Fruit fly (Drosophila melanogaster) whole organism, embryonic: ENCODE data around the gene CG31191.

Experiments used
- Ada2b ChIP-seq: fragments of 200-800 bp; sonication (Bioruptor generic); IDR thresholded peaks from 2 replicates; pipeline ENCODE4 v1.3.6; 2022; ENCODE audit warnings: missing biosample characterization, missing genetic modification characterization
- Antp ChIP-seq: fragments of 200-800 bp; sonication (Bioruptor generic); optimal IDR thresholded peaks from 3 replicates; lab custom pipeline; 2016; ENCODE audit warnings: missing biosample characterization, missing genetic modification characterization
- B-H1 ChIP-seq: fragments of 200-800 bp; sonication (Bioruptor generic); IDR thresholded peaks from 3 replicates; pipeline ENCODE4 v1.3.6; 2022; ENCODE audit warnings: missing biosample characterization, missing genetic modification characterization
- Bdp1 ChIP-seq: fragments of 200-800 bp; sonication (Bioruptor generic); optimal IDR thresholded peaks from 3 replicates; lab custom pipeline; 2016; ENCODE audit warnings: missing biosample characterization, missing genetic modification characterization
- BtbVII ChIP-seq: fragments of 200-800 bp; sonication (Bioruptor generic); optimal IDR thresholded peaks from 3 replicates; lab custom pipeline; 2017; ENCODE audit warnings: missing biosample characterization, mild to moderate bottlenecking, missing genetic modification characterization
- CG12236 ChIP-seq: fragments of 200-800 bp; sonication (Bioruptor generic); optimal IDR thresholded peaks from 2 replicates; lab custom pipeline; 2016; ENCODE audit warnings: missing biosample characterization, missing genetic modification characterization
- CG12391 ChIP-seq: fragments of 200-800 bp; sonication (Bioruptor generic); optimal IDR thresholded peaks from 3 replicates; lab custom pipeline; 2018; ENCODE audit warnings: missing biosample characterization, mild to moderate bottlenecking, missing genetic modification characterization, moderate library complexity
- CG13287 ChIP-seq: fragments of 200-800 bp; sonication (Bioruptor generic); IDR thresholded peaks from 2 replicates; pipeline ENCODE4 v1.3.6; 2022; ENCODE audit warnings: missing biosample characterization, missing genetic modification characterization; ENCODE audit not compliant: partially characterized antibody
- CG15601 ChIP-seq: fragments of 200-800 bp; sonication (Bioruptor generic); optimal IDR thresholded peaks from 3 replicates; lab custom pipeline; 2019; ENCODE audit warnings: missing biosample characterization, mild to moderate bottlenecking, missing genetic modification characterization, moderate library complexity
- CG17385 ChIP-seq: fragments of 200-800 bp; sonication (Bioruptor generic); optimal IDR thresholded peaks from 3 replicates; lab custom pipeline; 2018; ENCODE audit warnings: missing biosample characterization, mild to moderate bottlenecking, missing genetic modification characterization
- CG17829 ChIP-seq: fragments of 200-800 bp; optimal IDR thresholded peaks from 2 replicates; lab custom pipeline; 2019; ENCODE audit warnings: missing biosample characterization, mild to moderate bottlenecking, missing genetic modification characterization, moderate library complexity
- CG1792 ChIP-seq: fragments of 200-800 bp; sonication (Bioruptor generic); optimal IDR thresholded peaks from 2 replicates; lab custom pipeline; 2016; ENCODE audit warnings: missing biosample characterization, missing genetic modification characterization
- CG1832 ChIP-seq: fragments of 200-800 bp; sonication (Bioruptor generic); optimal IDR thresholded peaks from 2 replicates; lab custom pipeline; 2017; ENCODE audit warnings: missing biosample characterization, mild to moderate bottlenecking, missing genetic modification characterization, inconsistent platforms
- CG2712 ChIP-seq: fragments of 200-800 bp; optimal IDR thresholded peaks from 3 replicates; lab custom pipeline; 2019; ENCODE audit warnings: missing biosample characterization, mild to moderate bottlenecking, missing genetic modification characterization, moderate library complexity
- CG30403 ChIP-seq: fragments of 200-800 bp; sonication (Bioruptor generic); optimal IDR thresholded peaks from 3 replicates; lab custom pipeline; 2016; ENCODE audit warnings: missing biosample characterization, missing genetic modification characterization
- CG30431 ChIP-seq: fragments of 200-800 bp; sonication (Bioruptor generic); optimal IDR thresholded peaks from 2 replicates; lab custom pipeline; 2017; ENCODE audit warnings: missing biosample characterization, missing genetic modification characterization
- CG34224 ChIP-seq: fragments of 200-800 bp; sonication (Bioruptor generic); IDR thresholded peaks from 3 replicates; pipeline ENCODE4 v1.3.6; 2022; ENCODE audit warnings: missing biosample characterization, missing genetic modification characterization; ENCODE audit not compliant: partially characterized antibody
- CG42726 ChIP-seq: fragments of 200-800 bp; sonication (Bioruptor generic); IDR thresholded peaks from 2 replicates; pipeline ENCODE4 v1.3.6; 2022; ENCODE audit warnings: missing biosample characterization, missing genetic modification characterization; ENCODE audit not compliant: partially characterized antibody
- CG6654 ChIP-seq: fragments of 200-800 bp; sonication (Bioruptor generic); optimal IDR thresholded peaks from 2 replicates; lab custom pipeline; 2017; ENCODE audit warnings: missing biosample characterization, mild to moderate bottlenecking, missing genetic modification characterization
- CG7963 ChIP-seq: fragments of 200-800 bp; sonication (Bioruptor generic); IDR thresholded peaks from 3 replicates; pipeline ENCODE4 v1.3.6; 2022; ENCODE audit warnings: missing biosample characterization, missing genetic modification characterization; ENCODE audit not compliant: partially characterized antibody
- CG9437 ChIP-seq: fragments of 200-800 bp; sonication (Bioruptor generic); optimal IDR thresholded peaks from 2 replicates; lab custom pipeline; 2018; ENCODE audit warnings: missing biosample characterization, mild to moderate bottlenecking, missing genetic modification characterization
- Fer1 ChIP-seq: fragments of 200-800 bp; sonication (Bioruptor generic); optimal IDR thresholded peaks from 2 replicates; lab custom pipeline; 2017; ENCODE audit warnings: missing biosample characterization, mild to moderate bottlenecking, missing genetic modification characterization
- Hr39 ChIP-seq: fragments of >200 bp; optimal IDR thresholded peaks from 2 replicates; lab custom pipeline; 2017
- Kr ChIP-seq: fragments of 200-800 bp; sonication (Bioruptor generic); optimal IDR thresholded peaks from 2 replicates; lab custom pipeline; 2017; ENCODE audit warnings: missing biosample characterization, mild to moderate bottlenecking, missing genetic modification characterization
- MTF-1 ChIP-seq: fragments of 200-800 bp; sonication (Bioruptor generic); optimal IDR thresholded peaks from 2 replicates; lab custom pipeline; 2018; ENCODE audit warnings: missing biosample characterization, mild to moderate bottlenecking, missing genetic modification characterization, borderline replicate concordance
- Meics ChIP-seq: fragments of 200-800 bp; sonication (Bioruptor generic); optimal IDR thresholded peaks from 2 replicates; lab custom pipeline; 2017; ENCODE audit warnings: missing biosample characterization, mild to moderate bottlenecking, missing genetic modification characterization
- Sin3A ChIP-seq: fragments of >200 bp; optimal IDR thresholded peaks from 2 replicates; lab custom pipeline; 2018
- YL-1 ChIP-seq: fragments of 200-800 bp; sonication (Bioruptor generic); optimal IDR thresholded peaks from 3 replicates; lab custom pipeline; 2017; ENCODE audit warnings: missing biosample characterization, mild to moderate bottlenecking, missing genetic modification characterization
- bab2 ChIP-seq: fragments of 200-800 bp; sonication (Bioruptor generic); optimal IDR thresholded peaks from 2 replicates; lab custom pipeline; 2016; ENCODE audit warnings: missing biosample characterization, missing genetic modification characterization
- chn ChIP-seq: fragments of 200-800 bp; sonication (Bioruptor generic); optimal IDR thresholded peaks from 2 replicates; lab custom pipeline; 2016; ENCODE audit warnings: missing biosample characterization, missing genetic modification characterization
- crol ChIP-seq: fragments of 200-800 bp; sonication (Bioruptor generic); IDR thresholded peaks from 2 replicates; pipeline ENCODE4 v1.3.6; 2022; ENCODE audit warnings: missing biosample characterization, missing genetic modification characterization
- crp ChIP-seq, 2 experiments: fragments of 200-800 bp; sonication (Bioruptor generic); optimal IDR thresholded peaks; 2 replicates in 1 of 2; 3 replicates in 1 of 2; lab custom pipeline; 2017; ENCODE audit warnings: missing biosample characterization in 2 of 2, missing genetic modification characterization in 2 of 2, mild to moderate bottlenecking in 1 of 2, moderate library complexity in 1 of 2
- danr ChIP-seq: fragments of 200-800 bp; sonication (Bioruptor generic); IDR thresholded peaks from 2 replicates; pipeline ENCODE4 v1.3.6; 2022; ENCODE audit warnings: missing biosample characterization, missing genetic modification characterization
- disco-r ChIP-seq: fragments of 200-800 bp; sonication (Bioruptor generic); optimal IDR thresholded peaks from 2 replicates; lab custom pipeline; 2016; ENCODE audit warnings: missing biosample characterization, missing genetic modification characterization
- dpn ChIP-seq, 2 experiments: fragments of 200-800 bp; sonication (Bioruptor generic); optimal IDR thresholded peaks; 3 replicates each; lab custom pipeline; 2016; ENCODE audit warnings: missing biosample characterization in 2 of 2, missing genetic modification characterization in 2 of 2
- eyg ChIP-seq: fragments of 200-800 bp; sonication (Bioruptor generic); optimal IDR thresholded peaks from 3 replicates; lab custom pipeline; 2016; ENCODE audit warnings: missing biosample characterization, missing genetic modification characterization
- gsb-n ChIP-seq: fragments of 200-800 bp; sonication (Bioruptor generic); optimal IDR thresholded peaks from 3 replicates; lab custom pipeline; 2018; ENCODE audit warnings: missing biosample characterization, mild to moderate bottlenecking, missing genetic modification characterization
- gt ChIP-seq: fragments of 200-800 bp; sonication (Bioruptor generic); IDR thresholded peaks from 2 replicates; pipeline ENCODE4 v1.3.6; 2022; ENCODE audit warnings: missing biosample characterization, missing genetic modification characterization
- inv ChIP-seq: fragments of 200-800 bp; sonication (Bioruptor generic); IDR thresholded peaks from 2 replicates; pipeline ENCODE4 v1.3.6; 2022; ENCODE audit warnings: missing biosample characterization, missing genetic modification characterization; ENCODE audit not compliant: partially characterized antibody
- nau ChIP-seq: fragments of 200-800 bp; sonication (Bioruptor generic); optimal IDR thresholded peaks from 3 replicates; lab custom pipeline; 2017; ENCODE audit warnings: missing biosample characterization, mild to moderate bottlenecking, missing genetic modification characterization, missing genetic modification reagents
- pita ChIP-seq: fragments of 200-800 bp; sonication (Bioruptor generic); optimal IDR thresholded peaks from 2 replicates; lab custom pipeline; 2017; ENCODE audit warnings: missing biosample characterization, mild to moderate bottlenecking, missing genetic modification characterization
- pros ChIP-seq: fragments of 200-800 bp; sonication (Bioruptor generic); optimal IDR thresholded peaks from 3 replicates; lab custom pipeline; 2019; ENCODE audit warnings: missing biosample characterization, mild to moderate bottlenecking, missing genetic modification characterization, moderate library complexity
- salm ChIP-seq: fragments of 200-800 bp; sonication (Bioruptor generic); optimal IDR thresholded peaks from 2 replicates; lab custom pipeline; 2018; ENCODE audit warnings: missing biosample characterization, mild to moderate bottlenecking, missing genetic modification characterization
- sens ChIP-seq: fragments of 200-800 bp; sonication (Bioruptor generic); peaks from one replicate; lab custom pipeline; 2016; ENCODE audit warnings: missing biosample characterization, missing genetic modification characterization
- sr ChIP-seq: fragments of 200-800 bp; sonication (Bioruptor generic); IDR thresholded peaks from 3 replicates; pipeline ENCODE4 v1.3.6; 2022; ENCODE audit warnings: missing biosample characterization, missing genetic modification characterization
- ssp ChIP-seq: fragments of 200-800 bp; sonication (Bioruptor generic); IDR thresholded peaks from 2 replicates; pipeline ENCODE4 v1.3.6; 2022; ENCODE audit warnings: missing biosample characterization, missing genetic modification characterization
- sug ChIP-seq: fragments of 200-800 bp; optimal IDR thresholded peaks from 2 replicates; lab custom pipeline; 2019; ENCODE audit warnings: missing biosample characterization, mild to moderate bottlenecking, missing genetic modification characterization, moderate library complexity
- unc-4 ChIP-seq: fragments of 200-800 bp; sonication (Bioruptor generic); IDR thresholded peaks from 2 replicates; pipeline ENCODE4 v1.3.6; 2022; ENCODE audit warnings: missing biosample characterization, missing genetic modification characterization; ENCODE audit not compliant: partially characterized antibody

Gene CG31191

DNA sequence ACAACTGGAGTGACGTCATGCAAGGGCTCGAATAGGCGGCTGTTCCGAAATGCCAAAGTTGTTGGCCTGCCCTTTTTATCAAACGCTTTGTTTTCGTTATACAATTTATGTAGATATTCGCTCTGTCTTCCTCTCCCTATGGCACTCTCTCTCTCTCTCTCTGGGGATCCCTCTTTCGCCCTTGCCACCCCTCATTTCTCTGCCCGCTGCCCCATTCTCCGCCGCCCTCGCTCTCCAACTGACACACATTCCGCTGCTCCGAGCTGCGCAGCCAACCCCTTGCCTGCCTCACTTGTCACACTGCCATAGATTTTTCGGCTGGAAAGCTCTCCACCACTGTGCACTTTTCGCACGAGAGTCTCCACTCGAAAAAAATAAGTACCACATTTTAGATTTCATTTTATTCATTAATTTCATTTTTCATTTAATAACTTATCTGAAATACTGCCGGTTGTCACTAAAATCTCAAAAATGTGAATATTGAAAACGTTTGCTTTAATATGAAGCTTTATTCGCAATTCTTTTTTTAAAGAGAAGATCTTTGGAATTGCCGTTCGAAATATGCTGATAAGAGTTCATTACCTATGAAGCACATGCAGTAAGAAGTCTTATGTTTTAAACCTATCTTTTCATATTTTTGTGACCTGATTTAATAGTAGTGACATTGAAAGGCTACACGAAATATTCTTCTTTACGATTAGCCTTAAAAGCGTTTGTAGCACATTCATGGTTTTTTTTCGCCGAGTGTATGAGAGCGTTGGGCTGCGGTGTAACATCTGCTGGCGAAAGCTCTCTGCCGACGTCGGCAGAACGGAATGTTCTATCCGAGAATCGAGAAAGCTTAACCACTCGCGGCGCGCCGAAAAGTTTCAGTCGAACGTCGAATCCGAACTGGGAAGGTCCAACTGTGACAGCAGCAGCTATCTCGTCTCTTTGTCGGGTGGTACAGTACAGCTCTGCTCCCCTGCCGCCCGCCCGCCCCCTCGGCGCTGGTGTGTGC is 11.8 kb upstream of the CG31191 start (continued):
- peak; percentile 94 for TF ChIP-seq sens (GFP tag; lab: Kevin White, UChicago)
- TF ChIP-seq salm (tag; lab: Kevin White, UChicago): peak; percentile 66
- TF ChIP-seq CG6654: peak; percentile 79
- peak; percentile 34; the same call in 1 of the 2 replicates for TF ChIP-seq Ada2b (GFP tag; lab: Robert Waterston, UW)
- peak; percentile 83 for TF ChIP-seq CG17829 (tag; lab: Kevin White, UChicago)
- peak; percentile 71 for TF ChIP-seq gsb-n (tag; lab: Kevin White, UChicago)
- peak; percentile 100 for TF ChIP-seq crol (GFP tag; lab: Robert Waterston, UW)
- peak; percentile 88 for TF ChIP-seq CG12391 (tag; lab: Kevin White, UChicago)
- TF ChIP-seq unc-4 (GFP tag; lab: Robert Waterston, UW): no peak
- TF ChIP-seq B-H1 (GFP tag; lab: Robert Waterston, UW): peak; percentile 34; the same call in 2 of the 3 replicates
- peak; percentile 73 for TF ChIP-seq CG1792 (GFP tag; lab: Kevin White, UChicago)
- TF ChIP-seq bab2 (GFP tag; lab: Kevin White, UChicago): peak; percentile 88
- TF ChIP-seq inv: no peak
- TF ChIP-seq CG30431: peak; percentile 73
- TF ChIP-seq CG12236 (GFP tag; lab: Kevin White, UChicago): peak; percentile 39
- no peak for TF ChIP-seq gt (GFP tag; lab: Robert Waterston, UW)
- TF ChIP-seq ssp: peak; percentile 32; the same call in 1 of the 2 replicates
- 0 out of 2 replicates have a peak, but pooled peaks have one; percentile 44 for TF ChIP-seq CG42726 (GFP tag; lab: Robert Waterston, UW)
- TF ChIP-seq MTF-1: peak; percentile 26
- TF ChIP-seq crp (GFP tag; optimal IDR thresholded peaks at IDR 0.05; lab: Kevin White, UChicago): peak in 1 of 2 experiments; percentile 56
- TF ChIP-seq Antp (GFP tag; lab: Kevin White, UChicago): peak; percentile 75
- peak; percentile 85 for TF ChIP-seq CG2712 (tag; lab: Kevin White, UChicago)
- peak; percentile 80 to 84 for TF ChIP-seq dpn (GFP tag; optimal IDR thresholded peaks at IDR 0.05; lab: Kevin White, UChicago)
- TF ChIP-seq YL-1: peak; percentile 64
- peak; percentile 87 for TF ChIP-seq CG17385 (GFP tag; lab: Kevin White, UChicago)
- TF ChIP-seq Hr39: no peak
- peak; percentile 88 for TF ChIP-seq nau (GFP tag; lab: Kevin White, UChicago)
- peak; percentile 87 for TF ChIP-seq sug (tag; lab: Kevin White, UChicago)
- TF ChIP-seq sr (GFP tag; lab: Robert Waterston, UW): peak; percentile 36; the same call in 1 of the 3 replicates
- peak; percentile 93 for TF ChIP-seq CG9437 (GFP tag; lab: Kevin White, UChicago)
- TF ChIP-seq CG34224 (GFP tag; lab: Robert Waterston, UW): peak; percentile 28; the same call in 1 of the 3 replicates
- no peak for TF ChIP-seq CG7963 (GFP tag; lab: Robert Waterston, UW)
- TF ChIP-seq Fer1 (GFP tag; lab: Kevin White, UChicago): peak; percentile 90
- no peak for TF ChIP-seq Kr (GFP tag; lab: Kevin White, UChicago)
- TF ChIP-seq Sin3A (lab: Kevin White, UChicago): no peak
- TF ChIP-seq disco-r (GFP tag; lab: Kevin White, UChicago): peak; percentile 60
- TF ChIP-seq BtbVII (GFP tag; lab: Kevin White, UChicago): peak; percentile 91
- peak; percentile 75 for TF ChIP-seq CG15601 (tag; lab: Kevin White, UChicago)
- TF ChIP-seq pita (GFP tag; lab: Kevin White, UChicago): no peak
- TF ChIP-seq CG30403 (GFP tag; lab: Kevin White, UChicago): peak; percentile 96
- no peak for TF ChIP-seq pros (GFP tag; lab: Kevin White, UChicago)
- peak; percentile 24 for TF ChIP-seq eyg (GFP tag; lab: Kevin White, UChicago)
- peak; percentile 62 for TF ChIP-seq Bdp1 (GFP tag; lab: Kevin White, UChicago)
- TF ChIP-seq CG1832 (GFP tag; lab: Kevin White, UChicago): peak; percentile 48
- TF ChIP-seq chn (GFP tag; lab: Kevin White, UChicago): peak; percentile 61
- peak; percentile 37; the same call in 1 of the 2 replicates for TF ChIP-seq CG13287 (GFP tag; lab: Robert Waterston, UW)
- peak; percentile 96 for TF ChIP-seq Meics
- no peak for TF ChIP-seq danr (GFP tag; lab: Robert Waterston, UW)
